Worm (Caenorhabditis elegans) whole organism, L2 larva: Measurements from ENCODE around the gene nhr-196.

Experiments
- lin-11 ChIP-seq: fragments of 150-350 bp; sonication (generic microtip); optimal IDR thresholded peaks from 2 replicates; lab custom pipeline; 2014; ENCODE audit warnings: missing biosample characterization, missing genetic modification characterization, inconsistent platforms, mixed read lengths
- lin-13 ChIP-seq: fragments of 150-350 bp; optimal IDR thresholded peaks from 2 replicates; lab custom pipeline; 2014; ENCODE audit warnings: missing biosample characterization, missing genetic modification reagents, missing genetic modification characterization
- lsy-2 ChIP-seq, 2 experiments: fragments of 150-350 bp in 1 of 2; sonication (generic microtip) in 1 of 2; optimal IDR thresholded peaks; 2 replicates each; lab custom pipeline; 2014 to 2017; ENCODE audit warnings: missing biosample characterization in 2 of 2, missing genetic modification characterization in 2 of 2
- mdl-1 ChIP-seq, 2 experiments: fragments of 150-350 bp in 1 of 2; sonication (generic microtip) in 1 of 2; optimal IDR thresholded peaks; 2 replicates each; lab custom pipeline; 2017; ENCODE audit warnings: missing biosample characterization in 2 of 2, missing genetic modification characterization in 2 of 2
- nhr-11 ChIP-seq: fragments of 150-350 bp; optimal IDR thresholded peaks from 2 replicates; lab custom pipeline; 2014; ENCODE audit warnings: missing biosample characterization, missing genetic modification characterization
- nhr-12 ChIP-seq: fragments of 150-350 bp; optimal IDR thresholded peaks from 2 replicates; lab custom pipeline; 2014; ENCODE audit warnings: missing biosample characterization, missing genetic modification characterization
- unc-39 ChIP-seq: fragments of 150-350 bp; optimal IDR thresholded peaks from 2 replicates; lab custom pipeline; 2014; ENCODE audit warnings: missing biosample characterization, missing genetic modification characterization
- unc-62 ChIP-seq: fragments of 150-350 bp; optimal IDR thresholded peaks from 2 replicates; lab custom pipeline; 2014; ENCODE audit warnings: missing biosample characterization, missing genetic modification reagents, missing genetic modification characterization

- no peak for TF ChIP-seq unc-39 (tag; lab: Kevin White, UChicago)
- no peak for TF ChIP-seq lsy-2 (tag; optimal IDR thresholded peaks at IDR 0.05; lab: Kevin White, UChicago)
- no peak for TF ChIP-seq mdl-1 (tag; optimal IDR thresholded peaks at IDR 0.05; lab: Kevin White, UChicago)
- no peak for TF ChIP-seq nhr-11 (tag; lab: Kevin White, UChicago)
- TF ChIP-seq nhr-12 = no peak
- no peak for TF ChIP-seq lin-13 (GFP tag; lab: Kevin White, UChicago)
- no peak for TF ChIP-seq unc-62
- no peak for TF ChIP-seq lin-11 (tag; lab: Kevin White, UChicago)
Observed at ce11 chrV:15698099-15698498, 12.6 kb downstream of the nhr-196 start, which contains the start of gene srx-29.
